Fruit fly (Drosophila melanogaster) whole organism, wandering third instar larva: ENCODE measurements around the gene Atx-1.

Experiments
- CG9705 ChIP-seq: fragments of 200-800 bp; sonication (Bioruptor generic); optimal IDR thresholded peaks from 2 replicates; lab custom pipeline; 2018; ENCODE audit warnings: missing biosample characterization, mild to moderate bottlenecking, missing genetic modification characterization
- GATAd ChIP-seq: sonication (Bioruptor generic); optimal IDR thresholded peaks from 2 replicates; lab custom pipeline; 2016; ENCODE audit warnings: missing biosample characterization, missing genetic modification characterization
- Hr78 ChIP-seq: fragments of >200 bp; optimal IDR thresholded peaks from 2 replicates; lab custom pipeline; 2017; ENCODE audit warnings: missing biosample characterization, missing genetic modification characterization
- Hr83 ChIP-seq: fragments of 200-300 bp; sonication (Bioruptor generic); optimal IDR thresholded peaks from 2 replicates; lab custom pipeline; 2016; ENCODE audit warnings: missing biosample characterization, mild to moderate bottlenecking, missing genetic modification characterization, moderate library complexity; ENCODE audit not compliant: poor library complexity, severe bottlenecking
- Myc ChIP-seq: fragments of >200 bp; optimal IDR thresholded peaks from 2 replicates; lab custom pipeline; 2017
- OdsH ChIP-seq: fragments of 200-800 bp; sonication (Bioruptor generic); optimal IDR thresholded peaks from 2 replicates; lab custom pipeline; 2016; ENCODE audit warnings: missing biosample characterization, mild to moderate bottlenecking, missing genetic modification characterization
- dl ChIP-seq, 2 experiments: fragments of 175-275, 200-275 bp in 1 of 2; fragments of 200-275 bp in 1 of 2; sonication (Bioruptor generic); optimal IDR thresholded peaks; lab custom pipeline; 2018; ENCODE audit warnings: mild to moderate bottlenecking in 2 of 2, missing biosample characterization in 2 of 2, missing genetic modification characterization in 2 of 2, moderate library complexity in 2 of 2; ENCODE audit not compliant: partially characterized antibody in 2 of 2, insufficient read depth in 1 of 2
- lola ChIP-seq: fragments of >200 bp; optimal IDR thresholded peaks from 2 replicates; lab custom pipeline; 2017; ENCODE audit warnings: missing biosample characterization, missing genetic modification characterization
- pan ChIP-seq: fragments of >200 bp; optimal IDR thresholded peaks from 2 replicates; lab custom pipeline; 2017

- TF ChIP-seq dl (GFP tag; optimal IDR thresholded peaks at IDR 0.05; lab: Kevin White, UChicago; ENCODE audit: insufficient read depth in 1 of 2, partially characterized antibody in 2 of 2) (no peak), CG9705 (GFP tag; lab: Kevin White, UChicago) (no peak), OdsH (GFP tag; lab: Kevin White, UChicago) (no peak), Hr78 (no peak), GATAd (GFP tag; lab: Kevin White, UChicago) (no peak), pan (no peak), Hr83 (GFP tag; lab: Kevin White, UChicago) (no peak), lola (no peak), Myc (lab: Kevin White, UChicago) (no peak)
Observed at dm6 chrX:6799261-6800022, 23.6 kb upstream of the Atx-1 start.
